Worm (Caenorhabditis elegans): ENCODE results near the gene rgs-6.
A peak's percentile ranks its signal among the peaks of the same experiment; 100 is the strongest.

Gene rgs-6

ce11 chrX:5723758-5724157, 9.8 kb downstream of the rgs-6 start:
- TF ChIP-seq Y22D7AL.16 (tag; optimal IDR thresholded peaks at IDR 0.05), result no peak
- peak; percentile 76 for TF ChIP-seq unc-42 (tag; optimal IDR thresholded peaks at IDR 0.05)

- TF ChIP-seq ceh-18 (tag; optimal IDR thresholded peaks at IDR 0.05) (no peak), sdc-2 (tag; optimal IDR thresholded peaks at IDR 0.05) (no peak), hlh-13 (GFP tag; optimal IDR thresholded peaks at IDR 0.05) (no peak), fkh-6 (tag; optimal IDR thresholded peaks at IDR 0.05) (no peak), K02D7.2 (tag; optimal IDR thresholded peaks at IDR 0.05) (no peak), ama-1 (optimal IDR thresholded peaks at IDR 0.05) (no peak), nhr-11 (tag; optimal IDR thresholded peaks at IDR 0.05) (no peak), ceh-34 (tag; optimal IDR thresholded peaks at IDR 0.05) (no peak), rnt-1 (tag; optimal IDR thresholded peaks at IDR 0.05) (no peak), che-1 (tag; optimal IDR thresholded peaks at IDR 0.05) (no peak), hlh-6 (tag; optimal IDR thresholded peaks at IDR 0.05) (no peak), elt-4 (tag; optimal IDR thresholded peaks at IDR 0.05) (no peak), hlh-8 (tag; optimal IDR thresholded peaks at IDR 0.05) (no peak), ceh-30 (tag; optimal IDR thresholded peaks at IDR 0.05) (no peak), C38D4.7 (GFP tag; optimal IDR thresholded peaks at IDR 0.05) (no peak)
Measured at ce11 chrX:5720929-5721328, 12.6 kb downstream of the rgs-6 start.

- TF ChIP-seq pros-1 (tag; optimal IDR thresholded peaks at IDR 0.05) (no peak), ceh-2 (tag; optimal IDR thresholded peaks at IDR 0.05) (no peak), fkh-6 (tag; optimal IDR thresholded peaks at IDR 0.05) (no peak), K09A11.1 (tag; optimal IDR thresholded peaks at IDR 0.05; ENCODE audit: insufficient read depth) (no peak), pax-1 (tag; optimal IDR thresholded peaks at IDR 0.05) (no peak), syd-9 (tag; optimal IDR thresholded peaks at IDR 0.05) (no peak), ceh-6 (GFP tag; optimal IDR thresholded peaks at IDR 0.05) (no peak), pqm-1 (tag; optimal IDR thresholded peaks at IDR 0.05) (no peak), nhr-11 (tag; optimal IDR thresholded peaks at IDR 0.05) (no peak), unc-55 (GFP tag; optimal IDR thresholded peaks at IDR 0.05) (no peak), ceh-34 (tag; optimal IDR thresholded peaks at IDR 0.05) (no peak), ztf-16 (tag; optimal IDR thresholded peaks at IDR 0.05) (no peak), ceh-14 (tag; optimal IDR thresholded peaks at IDR 0.05) (no peak), lin-11 (tag; optimal IDR thresholded peaks at IDR 0.05) (no peak), hlh-13 (GFP tag; optimal IDR thresholded peaks at IDR 0.05) (no peak), ceh-30 (tag; optimal IDR thresholded peaks at IDR 0.05) (no peak)
Measured at ce11 chrX:5720124-5720523, 13.5 kb downstream of the rgs-6 start, which contains the start of gene C41G11.1. Gene C41G11.1, minus strand, starts transcription at chrX:5720224.

- TF ChIP-seq pha-2 (tag; optimal IDR thresholded peaks at IDR 0.05) (no peak), ceh-30 (tag; optimal IDR thresholded peaks at IDR 0.05) (no peak), zip-5 (tag; optimal IDR thresholded peaks at IDR 0.05) (no peak), che-1 (tag; optimal IDR thresholded peaks at IDR 0.05) (no peak), ama-1 (optimal IDR thresholded peaks at IDR 0.05) (no peak), fkh-6 (tag; optimal IDR thresholded peaks at IDR 0.05) (no peak), ztf-16 (tag; optimal IDR thresholded peaks at IDR 0.05) (no peak)
Measured at ce11 chrX:5715831-5716364, 17.7 kb downstream of the rgs-6 start.

- TF ChIP-seq ceh-48 (tag; optimal IDR thresholded peaks at IDR 0.05) (no peak), pros-1 (tag; optimal IDR thresholded peaks at IDR 0.05) (no peak), ceh-2 (tag; optimal IDR thresholded peaks at IDR 0.05) (no peak)
Measured at ce11 chrX:5715369-5715768, 18.2 kb downstream of the rgs-6 start.

ce11 chrX:5714077-5714675, 19.4 kb downstream of the rgs-6 start, which contains the start of gene cyp-43A1:
Gene cyp-43A1, plus strand, starts transcription at chrX:5714522.
- TF ChIP-seq elt-2 (tag; optimal IDR thresholded peaks at IDR 0.05) (peak; percentile 50), unc-3 (GFP tag; conservative IDR thresholded peaks at IDR 0.05) (no peak), unc-3 (tag; optimal IDR thresholded peaks at IDR 0.05) (no peak)
